Worm (Caenorhabditis elegans) whole organism, midembryonic: ENCODE results near the gene T07G12.3.

Source experiments
- cog-1 ChIP-seq: sonication (generic microtip); optimal IDR thresholded peaks from 2 replicates; lab custom pipeline; 2016; ENCODE audit warnings: missing genetic modification characterization, missing compliant biosample characterization
- flt-1 ChIP-seq: fragments of 200-800 bp; sonication (Bioruptor generic); IDR thresholded peaks from 2 replicates; pipeline ENCODE4 v1.3.6; 2022; ENCODE audit warnings: missing genetic modification characterization, missing compliant biosample characterization
- med-1 ChIP-seq: sonication (generic microtip); optimal IDR thresholded peaks from 2 replicates; lab custom pipeline; 2017; ENCODE audit warnings: missing genetic modification characterization, mild to moderate bottlenecking, missing compliant biosample characterization, antibody characterized with exemption, missing genetic modification reagents; ENCODE audit not compliant: insufficient read depth
- tab-1 ChIP-seq: fragments of 200-800 bp; sonication (Bioruptor generic); IDR thresholded peaks from 2 replicates; pipeline ENCODE4 v1.3.6; 2022; ENCODE audit warnings: missing genetic modification characterization, missing compliant biosample characterization
- ztf-23 ChIP-seq: fragments of 200-800 bp; sonication (Bioruptor generic); IDR thresholded peaks from 2 replicates; pipeline ENCODE4 v1.3.6; 2022; ENCODE audit warnings: missing genetic modification reagents, missing genetic modification characterization, missing compliant biosample characterization

DNA sequence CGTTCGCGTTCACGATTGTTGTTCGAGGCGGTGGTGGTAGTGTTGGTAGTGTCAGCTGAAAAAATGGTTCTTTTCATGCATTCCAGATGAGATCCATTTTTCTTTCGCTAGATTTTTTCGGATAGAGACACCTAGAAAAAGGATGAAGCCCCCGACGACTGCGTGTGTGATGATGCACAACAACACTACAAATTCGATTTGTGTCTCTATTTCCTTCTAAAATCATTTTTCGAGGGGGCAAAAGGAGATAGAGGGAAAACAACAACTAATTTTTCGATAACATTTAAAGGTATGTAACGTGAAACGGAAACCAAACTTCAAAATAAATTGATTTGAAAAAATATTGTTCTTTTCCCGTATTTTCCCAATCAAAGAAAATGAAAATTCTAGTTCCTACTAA is 33.3 kb upstream of the T07G12.3 start:
- no peak for TF ChIP-seq ztf-23 (GFP tag; lab: Robert Waterston, UW)
- TF ChIP-seq med-1 = no peak
- TF ChIP-seq tab-1 (GFP tag; lab: Robert Waterston, UW) = no peak
- TF ChIP-seq cog-1 (tag; lab: Kevin White, UChicago) = no peak
- TF ChIP-seq flt-1 (GFP tag; lab: Robert Waterston, UW) = no peak
